Fruit fly (Drosophila melanogaster) Kc167 (cell line): ENCODE measurements around the gene NT1.

Source experiments
- Myc ChIP-seq: fragments of >200 bp; optimal IDR thresholded peaks from 2 replicates; lab custom pipeline; 2017; ENCODE audit warnings: missing external identifiers
- Sin3A ChIP-seq: fragments of >200 bp; optimal IDR thresholded peaks from 2 replicates; lab custom pipeline; 2018; ENCODE audit warnings: missing external identifiers
- h ChIP-seq: fragments of >200 bp; optimal IDR thresholded peaks from 3 replicates; lab custom pipeline; 2018; ENCODE audit warnings: missing external identifiers
- insv ChIP-seq: fragments of >200 bp; optimal IDR thresholded peaks from 3 replicates; lab custom pipeline; 2018; ENCODE audit warnings: missing external identifiers
- psq ChIP-seq: fragments of >200 bp; optimal IDR thresholded peaks from 2 replicates; lab custom pipeline; 2017; ENCODE audit warnings: missing external identifiers
- ttk ChIP-seq: sonication (Bioruptor generic); optimal IDR thresholded peaks from 2 replicates; lab custom pipeline; 2017; ENCODE audit warnings: missing external identifiers

DNA sequence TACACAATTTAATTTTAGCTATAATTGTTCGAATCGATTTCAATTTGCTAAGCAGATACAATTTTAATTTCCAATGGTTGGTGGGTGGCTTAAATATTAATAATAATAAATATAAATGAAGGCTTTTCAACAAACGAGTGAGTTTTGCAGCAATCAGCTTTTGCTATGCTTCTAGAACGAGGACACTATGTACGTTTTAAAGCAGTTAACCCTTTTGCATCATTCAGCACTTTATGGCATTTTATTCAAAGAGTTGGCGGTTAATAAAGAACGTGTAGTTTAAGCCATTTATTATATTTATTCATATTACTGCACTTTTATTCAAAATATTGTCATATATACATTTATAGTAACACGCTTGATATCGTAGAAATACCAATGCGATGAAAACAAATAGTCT lies 46.0 kb upstream of the NT1 start:
- TF ChIP-seq insv (lab: Kevin White, UChicago) (no peak), Myc (lab: Kevin White, UChicago) (no peak), psq (lab: Kevin White, UChicago) (no peak), ttk (lab: Kevin White, UChicago) (no peak), h (lab: Kevin White, UChicago) (no peak), Sin3A (lab: Kevin White, UChicago) (no peak)
